Worm (Caenorhabditis elegans) whole organism, dauer: ENCODE measurements around the gene chts-1.

Source experiments
- unc-62 ChIP-seq: sonication (generic microtip); optimal IDR thresholded peaks from 2 replicates; lab custom pipeline; 2017; ENCODE audit warnings: missing biosample characterization, missing genetic modification reagents, missing genetic modification characterization

chts-1 gene

DNA sequence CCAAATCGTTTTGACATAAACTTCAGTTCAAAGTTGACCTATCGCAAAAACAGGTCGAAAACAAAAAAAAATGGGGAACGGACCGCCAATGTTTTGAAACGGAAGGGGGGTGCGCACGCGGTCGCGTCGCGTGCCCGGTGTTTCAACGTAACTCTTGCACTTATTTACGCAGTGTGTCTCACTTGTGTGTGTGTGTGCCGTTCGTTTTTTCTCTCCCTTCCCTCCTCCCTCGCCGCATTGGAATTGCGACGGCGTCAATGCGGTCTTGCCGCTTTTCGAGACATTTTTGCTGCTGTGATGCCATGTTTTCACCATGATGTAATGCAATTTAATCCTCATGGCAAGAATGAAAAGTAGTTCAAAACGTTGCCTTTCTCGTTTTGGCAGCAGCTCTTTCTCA lies 41.0 kb downstream of the chts-1 start:
- TF ChIP-seq unc-62 (GFP tag; lab: Kevin White, UChicago), result no peak

- TF ChIP-seq unc-62 (GFP tag; lab: Kevin White, UChicago), result no peak
Observed at ce11 chrX:7474968-7475433, 44.5 kb downstream of the chts-1 start, which contains the start of gene coh-1. TSS of gene coh-1 (minus strand) at chrX:7475018.

DNA sequence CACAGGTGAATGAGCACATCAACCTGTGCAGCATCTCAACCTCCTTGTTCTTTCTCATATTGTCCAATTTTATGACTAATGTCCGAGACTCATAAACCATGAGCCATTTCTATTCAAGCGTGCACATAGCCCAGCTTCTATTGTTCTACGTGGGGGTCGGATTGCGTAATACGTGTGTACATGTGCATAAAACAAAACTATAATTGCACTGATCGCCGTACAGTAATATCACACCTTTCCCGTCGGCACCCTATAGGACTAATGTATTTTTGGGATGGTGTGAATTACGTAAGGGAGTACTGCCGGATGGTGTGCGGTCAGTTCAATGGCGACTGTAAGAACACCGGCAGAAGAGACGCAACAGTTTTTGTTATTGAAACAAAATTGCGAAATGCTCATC lies 49.6 kb downstream of the chts-1 start:
- no peak for TF ChIP-seq unc-62 (GFP tag; lab: Kevin White, UChicago)

DNA sequence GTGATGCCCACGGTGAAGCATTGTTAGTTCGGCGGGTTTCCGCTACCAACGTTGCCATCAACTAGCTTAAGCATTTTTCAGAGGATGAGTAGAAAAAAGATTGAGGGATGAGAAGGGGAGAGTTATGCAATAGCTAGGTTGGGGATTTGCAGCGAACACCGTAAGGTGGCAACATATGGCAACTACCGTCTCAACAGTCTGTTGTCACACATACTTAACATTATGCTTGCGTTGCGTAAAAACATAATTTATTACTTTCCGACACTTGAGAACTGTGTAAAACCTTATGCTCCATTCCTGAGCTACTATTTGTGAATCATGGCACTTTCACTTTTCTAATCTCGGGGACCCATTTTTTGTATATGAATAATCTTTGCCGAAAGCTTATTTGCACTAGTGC lies 52.8 kb downstream of the chts-1 start:
- no peak for TF ChIP-seq unc-62 (GFP tag; lab: Kevin White, UChicago)

- TF ChIP-seq unc-62 (GFP tag; lab: Kevin White, UChicago), result no peak
Observed at ce11 chrX:7464389-7464788, 55.1 kb downstream of the chts-1 start.

- TF ChIP-seq unc-62 (GFP tag; lab: Kevin White, UChicago), result no peak
Observed at ce11 chrX:7463637-7464036, 55.8 kb downstream of the chts-1 start, which contains the start of gene sox-2. TSS of gene sox-2 (minus strand) at chrX:7463736.

DNA sequence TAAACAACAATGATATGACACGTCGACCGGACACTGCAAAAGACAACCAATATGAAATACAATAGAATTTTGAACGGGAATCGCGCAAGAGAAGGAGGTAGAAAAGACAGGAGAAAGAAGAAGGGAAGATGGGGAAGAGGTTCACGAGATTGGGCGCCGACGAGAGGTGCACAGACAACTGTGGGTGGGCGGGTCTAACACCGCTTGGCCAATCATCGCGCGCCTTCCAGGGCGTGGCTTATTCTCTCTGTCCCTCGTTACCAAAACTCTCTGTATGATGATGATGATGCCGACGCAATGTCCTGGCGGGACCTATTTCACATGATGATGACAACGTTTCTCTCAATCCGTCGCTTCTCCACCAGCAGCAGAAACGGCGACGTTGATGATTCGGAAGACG lies 59.0 kb downstream of the chts-1 start:
- TF ChIP-seq unc-62 (GFP tag; lab: Kevin White, UChicago), result no peak
